Worm (Caenorhabditis elegans): ENCODE results near the gene nhr-135.

nhr-135 gene

DNA sequence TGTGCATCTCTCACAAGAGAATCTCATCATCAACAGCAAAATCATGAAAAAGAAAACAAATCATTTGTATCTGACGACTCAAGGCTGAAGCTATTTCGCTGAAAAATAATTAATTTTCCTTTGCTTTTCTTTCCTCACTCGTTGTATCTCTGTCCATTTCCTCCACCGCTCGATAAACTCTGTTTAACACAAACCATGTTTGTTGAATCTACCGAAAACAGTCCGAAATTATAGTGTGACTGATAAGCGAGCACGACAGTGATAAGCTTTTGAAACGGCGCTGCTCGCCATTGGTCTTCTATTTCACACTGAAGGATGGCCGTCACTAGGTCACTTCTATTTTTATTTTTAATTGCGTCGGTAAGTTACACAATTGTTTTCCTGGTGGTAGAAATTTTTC is 17.9 kb downstream of the nhr-135 start, which contains the start of gene npa-1 (continued):
- TF ChIP-seq lin-1 (GFP tag; IDR thresholded peaks at IDR 0.05) (0 out of 2 replicates have a peak, but pooled peaks have one; percentile 18), F10B5.3 (tag; optimal IDR thresholded peaks at IDR 0.05) (no peak), fkh-10 (GFP tag; optimal IDR thresholded peaks at IDR 0.05) (no peak), F44E2.7 (GFP tag; IDR thresholded peaks at IDR 0.05) (no peak), egl-27 (tag; optimal IDR thresholded peaks at IDR 0.05) (no peak)

DNA sequence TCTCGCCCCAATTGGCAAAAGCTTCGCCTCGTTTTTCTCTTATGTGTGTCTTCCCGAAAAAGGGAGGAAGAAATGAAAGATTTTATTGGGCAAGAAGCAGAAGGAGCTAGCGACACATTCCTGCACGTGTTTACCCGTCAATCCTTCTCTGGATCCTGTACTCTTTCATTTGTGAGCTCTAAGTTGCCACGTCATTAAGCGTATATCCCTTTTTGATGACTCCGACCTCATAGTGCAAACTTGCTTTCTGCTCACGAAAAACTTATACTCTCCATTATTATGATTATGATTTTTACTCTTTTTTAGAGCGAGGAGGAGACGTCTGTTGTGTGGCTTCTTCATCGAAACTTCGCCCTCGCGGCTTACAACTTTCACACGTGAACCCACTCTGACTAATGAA is 21.3 kb downstream of the nhr-135 start, which contains the start of gene F27B10.1:
Gene F27B10.1 (plus strand): TSS at position 301 of the 400 bp plus-strand sequence.
- TF ChIP-seq ceh-28 (tag; optimal IDR thresholded peaks at IDR 0.05), result no peak
- no peak for TF ChIP-seq nhr-42 (GFP tag; IDR thresholded peaks at IDR 0.05)
- no peak for TF ChIP-seq dmd-8 (GFP tag; IDR thresholded peaks at IDR 0.05)
- no peak for TF ChIP-seq nhr-77 (tag; optimal IDR thresholded peaks at IDR 0.05)
- TF ChIP-seq nhr-25 (tag; optimal IDR thresholded peaks at IDR 0.05; ENCODE audit: borderline replicate concordance, insufficient read depth), result no peak
- no peak for TF ChIP-seq ceh-82 (tag; optimal IDR thresholded peaks at IDR 0.05)
- no peak for TF ChIP-seq egl-43 (GFP tag; IDR thresholded peaks at IDR 0.05)
- no peak for TF ChIP-seq vab-7 (GFP tag; IDR thresholded peaks at IDR 0.05)
- TF ChIP-seq mep-1 (tag; optimal IDR thresholded peaks at IDR 0.05), result no peak
- no peak for TF ChIP-seq spr-1 (tag; optimal IDR thresholded peaks at IDR 0.05)
- no peak for TF ChIP-seq aly-2 (tag; optimal IDR thresholded peaks at IDR 0.05)
- TF ChIP-seq hlh-30 (tag; optimal IDR thresholded peaks at IDR 0.05; ENCODE audit: insufficient read depth), result no peak
- TF ChIP-seq set-16 (GFP tag; IDR thresholded peaks at IDR 0.05), result no peak
- no peak for TF ChIP-seq dmd-6 (GFP tag; IDR thresholded peaks at IDR 0.05)
- no peak for TF ChIP-seq Y75B8A.6 (GFP tag; IDR thresholded peaks at IDR 0.05)
- no peak for TF ChIP-seq rbr-2 (tag; optimal IDR thresholded peaks at IDR 0.05)
- TF ChIP-seq ZK546.5 (tag; optimal IDR thresholded peaks at IDR 0.05), result no peak
- TF ChIP-seq D1046.2 (GFP tag; IDR thresholded peaks at IDR 0.05), result no peak

DNA sequence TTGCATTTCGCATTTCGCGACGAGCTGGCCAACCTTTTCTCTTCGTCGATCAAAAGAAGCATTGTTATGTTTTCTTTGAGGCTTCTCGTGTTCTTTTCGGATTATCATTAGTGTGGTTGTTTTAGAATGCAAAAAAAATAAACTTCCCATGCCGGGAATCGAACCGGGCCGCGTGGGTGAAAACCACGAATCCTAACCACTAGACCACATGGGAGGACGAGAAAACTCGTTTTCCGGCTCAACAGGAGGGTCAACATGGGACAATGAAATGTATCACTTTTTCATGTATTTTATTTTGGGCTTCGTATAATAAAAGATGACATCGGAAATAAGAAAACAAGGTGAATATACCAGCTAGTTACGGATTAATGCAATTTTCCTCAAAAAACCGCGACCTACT is 24.0 kb downstream of the nhr-135 start:
- TF ChIP-seq tag-97 (GFP tag; IDR thresholded peaks at IDR 0.05) (no peak), Y5F2A.4 (GFP tag; optimal IDR thresholded peaks at IDR 0.05) (no peak), ces-1 (GFP tag; optimal IDR thresholded peaks at IDR 0.05) (no peak), F10B5.3 (tag; optimal IDR thresholded peaks at IDR 0.05) (no peak), mep-1 (tag; optimal IDR thresholded peaks at IDR 0.05) (no peak), tra-1 (GFP tag; IDR thresholded peaks at IDR 0.05) (no peak), dve-1 (tag; optimal IDR thresholded peaks at IDR 0.05; ENCODE audit: insufficient read depth) (no peak), nhr-41 (GFP tag; IDR thresholded peaks at IDR 0.05) (no peak), jun-1 (tag; optimal IDR thresholded peaks at IDR 0.05) (no peak), lim-7 (GFP tag; IDR thresholded peaks at IDR 0.05) (0 out of 2 replicates have a peak, but pooled peaks have one; percentile 54), nhr-77 (tag; optimal IDR thresholded peaks at IDR 0.05) (no peak), spr-1 (tag; optimal IDR thresholded peaks at IDR 0.05) (no peak), madf-5 (GFP tag; IDR thresholded peaks at IDR 0.05) (0 out of 4 replicates have a peak, but pooled peaks of 1 of the 2 experiments have one; percentile 29), egl-43 (GFP tag; IDR thresholded peaks at IDR 0.05) (0 out of 2 replicates have a peak, but pooled peaks have one; percentile 30), Y105C5A.15 (GFP tag; IDR thresholded peaks at IDR 0.05) (no peak), snpc-1.2 (GFP tag; IDR thresholded peaks at IDR 0.05) (0 out of 2 replicates have a peak, but pooled peaks have one; percentile 11), zfp-3 (GFP tag; conservative IDR thresholded peaks at IDR 0.05) (no peak), nhr-48 (tag; optimal IDR thresholded peaks at IDR 0.05) (no peak), mes-2 (tag; optimal IDR thresholded peaks at IDR 0.05; ENCODE audit: poor library complexity, severe bottlenecking) (peak; percentile 9)
